Worm (Caenorhabditis elegans): ENCODE measurements around the gene W03G1.2.

Gene W03G1.2

DNA sequence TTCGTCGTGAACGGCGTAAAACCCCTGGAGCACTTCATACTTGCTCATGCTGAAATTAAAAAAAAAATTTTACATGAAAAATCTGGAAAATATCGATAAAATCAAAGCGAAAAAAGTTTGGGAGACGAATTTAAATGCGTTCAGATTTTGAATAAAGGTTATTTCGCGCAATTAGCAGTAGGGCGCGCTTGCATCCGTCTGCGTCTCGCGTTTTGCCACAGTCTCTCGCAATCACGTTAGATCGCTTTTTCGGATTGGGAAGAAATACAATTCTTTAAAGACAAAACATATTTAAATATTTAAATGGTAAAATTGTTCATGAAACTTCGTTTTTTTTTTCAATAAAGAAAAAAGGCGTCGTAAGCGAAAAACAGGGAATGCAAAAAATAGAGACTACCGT lies 5.0 kb upstream of the W03G1.2 start, which contains the start of gene pig-1:
TSS of gene pig-1 (minus strand) at position 49 of the 400 bp plus-strand sequence.
- TF ChIP-seq dve-1 (tag; optimal IDR thresholded peaks at IDR 0.05) (no peak), C08G9.2 (tag; optimal IDR thresholded peaks at IDR 0.05) (no peak), ceh-6 (GFP tag; optimal IDR thresholded peaks at IDR 0.05) (no peak), syd-9 (tag; optimal IDR thresholded peaks at IDR 0.05) (no peak), unc-86 (tag; optimal IDR thresholded peaks at IDR 0.05) (no peak), unc-42 (tag; optimal IDR thresholded peaks at IDR 0.05) (peak; percentile 62), unc-3 (GFP tag; conservative IDR thresholded peaks at IDR 0.05) (no peak), unc-3 (tag; optimal IDR thresholded peaks at IDR 0.05) (no peak), mec-3 (tag; optimal IDR thresholded peaks at IDR 0.05; ENCODE audit: borderline replicate concordance) (no peak), fkh-10 (GFP tag; optimal IDR thresholded peaks at IDR 0.05) (no peak), unc-55 (GFP tag; optimal IDR thresholded peaks at IDR 0.05) (peak; percentile 15), ceh-31 (tag; optimal IDR thresholded peaks at IDR 0.05) (peak; percentile 45), hlh-6 (tag; optimal IDR thresholded peaks at IDR 0.05) (no peak), tbx-7 (tag; optimal IDR thresholded peaks at IDR 0.05) (no peak), nfya-1 (tag; optimal IDR thresholded peaks at IDR 0.05) (peak; percentile 20), hlh-30 (tag; optimal IDR thresholded peaks at IDR 0.05; ENCODE audit: insufficient read depth) (no peak)

ce11 chrIV:522566-522965 lies 1.9 kb upstream of the W03G1.2 start:
- no peak for TF ChIP-seq K09A11.1 (tag; optimal IDR thresholded peaks at IDR 0.05; ENCODE audit: insufficient read depth)
- TF ChIP-seq sdc-2 (tag; optimal IDR thresholded peaks at IDR 0.05), result no peak
- no peak for TF ChIP-seq fax-1 (tag; optimal IDR thresholded peaks at IDR 0.05)
- no peak for TF ChIP-seq che-1 (tag; optimal IDR thresholded peaks at IDR 0.05)
- no peak for TF ChIP-seq dve-1 (tag; optimal IDR thresholded peaks at IDR 0.05)

DNA sequence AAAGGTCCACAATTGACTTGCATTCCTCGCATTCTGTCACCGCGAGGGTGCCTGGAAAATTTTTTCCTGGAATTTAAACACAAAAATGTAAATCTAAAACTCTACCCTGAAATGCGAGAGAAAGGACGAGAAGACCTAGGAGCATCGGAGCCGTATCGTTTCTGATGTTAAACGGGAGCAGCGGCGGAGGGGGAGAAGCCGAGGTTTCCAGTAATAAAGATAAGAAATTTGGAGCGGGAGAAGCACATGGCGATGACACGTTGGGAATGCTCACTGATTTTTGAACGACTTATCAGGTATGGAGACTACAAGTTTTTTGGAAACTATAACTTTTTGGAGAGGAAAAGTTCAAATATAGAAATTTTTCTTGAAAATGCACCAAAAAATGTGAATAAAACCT lies 857 bp upstream of the W03G1.2 start, which contains the start of gene asm-3:
TSS of gene asm-3 (minus strand) at position 215 of the 400 bp plus-strand sequence.
- TF ChIP-seq nhr-11 (tag; optimal IDR thresholded peaks at IDR 0.05), result no peak
- TF ChIP-seq ceh-30 (tag; optimal IDR thresholded peaks at IDR 0.05), result no peak
- no peak for TF ChIP-seq hlh-15 (tag; optimal IDR thresholded peaks at IDR 0.05)

DNA sequence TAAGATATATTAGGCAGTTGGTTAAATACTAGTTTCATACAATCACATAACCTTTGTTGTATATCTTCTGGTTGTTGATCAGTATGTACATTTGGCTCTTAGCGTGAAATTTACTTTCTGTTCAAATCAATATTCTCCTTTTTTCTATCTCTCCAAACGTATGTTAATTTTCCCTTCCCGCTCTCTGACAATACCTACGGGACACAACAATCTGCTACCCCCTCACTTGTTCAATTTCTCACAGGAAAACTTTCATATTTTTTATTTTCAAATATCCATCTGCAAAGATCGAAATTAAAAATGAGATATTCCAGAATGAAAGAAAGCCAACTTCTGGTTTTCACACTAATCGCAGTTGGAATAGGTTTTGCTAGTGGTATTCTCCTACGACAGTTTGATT lies 7.4 kb downstream of the W03G1.2 start, which contains the start of gene glt-7:
TSS of gene glt-7 (plus strand) at position 301 of the 400 bp plus-strand sequence.
- TF ChIP-seq fax-1 (tag; optimal IDR thresholded peaks at IDR 0.05) (no peak), ceh-19 (GFP tag; optimal IDR thresholded peaks at IDR 0.05) (no peak), ref-2 (tag; optimal IDR thresholded peaks at IDR 0.05) (no peak), pag-3 (tag; optimal IDR thresholded peaks at IDR 0.05; ENCODE audit: borderline replicate concordance) (no peak), ceh-2 (tag; optimal IDR thresholded peaks at IDR 0.05) (no peak)

DNA sequence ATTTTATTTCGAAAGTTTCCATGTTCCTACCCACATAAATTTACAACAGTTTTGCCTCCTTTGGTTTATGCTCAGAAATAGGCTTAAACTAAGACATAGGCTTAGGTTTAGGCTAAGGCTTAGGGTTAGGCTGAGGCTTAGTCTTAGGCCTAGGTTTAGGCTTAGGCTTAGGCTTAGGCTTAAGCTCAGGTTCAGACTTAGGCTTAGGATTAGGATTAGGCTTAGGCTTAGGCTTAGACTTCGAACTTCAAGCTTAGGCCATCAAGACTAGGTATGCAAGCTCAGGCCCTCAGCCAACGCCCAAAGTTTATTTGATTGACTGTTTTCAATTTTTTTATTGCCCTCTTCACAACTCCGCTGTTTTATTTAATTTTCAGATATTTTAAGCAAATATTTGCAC lies 21.4 kb downstream of the W03G1.2 start:
- TF ChIP-seq dve-1 (tag; optimal IDR thresholded peaks at IDR 0.05) (peak; percentile 59), ceh-45 (GFP tag; IDR thresholded peaks at IDR 0.05) (no peak)

DNA sequence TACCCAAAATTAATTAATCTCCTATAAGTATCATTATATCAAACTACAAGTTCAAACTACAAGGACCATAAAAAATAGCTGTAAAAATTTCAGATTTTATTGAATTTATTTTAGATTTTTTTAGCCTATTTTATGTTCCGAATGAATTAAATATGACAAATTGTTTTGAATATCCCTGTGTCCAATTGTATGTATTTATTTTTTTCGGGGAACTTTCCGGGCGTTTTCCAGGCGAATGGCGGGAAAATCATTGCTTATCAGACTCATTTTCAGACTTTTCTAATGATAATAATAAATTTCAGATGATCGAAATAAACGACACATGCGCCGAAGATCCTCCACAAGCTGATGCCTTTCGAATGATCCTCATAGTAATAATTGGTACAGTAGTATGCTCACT lies 23.5 kb downstream of the W03G1.2 start, which contains the start of gene F56A11.4:
TSS of gene F56A11.4 (plus strand) at position 301 of the 400 bp plus-strand sequence.
- TF ChIP-seq ttx-3 (tag; optimal IDR thresholded peaks at IDR 0.05), result no peak
- TF ChIP-seq ceh-6 (GFP tag; optimal IDR thresholded peaks at IDR 0.05), result no peak

DNA sequence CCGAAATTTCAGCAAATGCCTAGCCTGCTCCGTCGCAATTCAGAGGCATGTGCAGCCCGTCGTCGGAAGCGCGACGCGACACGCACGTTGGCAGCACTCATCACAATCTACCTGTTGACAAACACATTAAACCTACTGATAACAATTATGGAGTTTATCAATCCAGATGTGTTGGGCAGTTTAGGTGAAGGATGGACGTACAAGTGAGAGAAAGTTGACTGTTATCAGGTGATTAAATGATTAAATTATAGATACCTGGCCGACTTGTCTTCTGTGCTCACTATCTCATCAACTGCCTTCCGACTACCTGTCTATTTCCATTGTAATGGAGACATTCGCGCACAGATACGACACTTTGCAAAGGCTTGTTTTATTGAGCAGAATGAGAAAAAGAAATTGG lies 27.5 kb downstream of the W03G1.2 start:
- TF ChIP-seq ceh-2 (tag; optimal IDR thresholded peaks at IDR 0.05) (no peak), ceh-34 (tag; optimal IDR thresholded peaks at IDR 0.05) (no peak), C38D4.7 (GFP tag; optimal IDR thresholded peaks at IDR 0.05) (no peak), elt-2 (tag; optimal IDR thresholded peaks at IDR 0.05) (peak; percentile 98), pha-2 (tag; optimal IDR thresholded peaks at IDR 0.05) (no peak), dve-1 (tag; optimal IDR thresholded peaks at IDR 0.05) (peak; percentile 12), pat-9 (tag; optimal IDR thresholded peaks at IDR 0.05) (no peak)
